Fruit fly (Drosophila melanogaster): ENCODE measurements around the gene Spase25.

The Spase25 gene

dm6 chrX:11528026-11528702, 43.1 kb downstream of the Spase25 start:
- TF ChIP-seq CTCF (optimal IDR thresholded peaks at IDR 0.05) (no peak), CG8478 (optimal IDR thresholded peaks at IDR 0.05) (no peak)

dm6 chrX:11531245-11531644, 46.2 kb downstream of the Spase25 start:
- no peak for TF ChIP-seq CTCF (optimal IDR thresholded peaks at IDR 0.05)
- TF ChIP-seq CG8478 (optimal IDR thresholded peaks at IDR 0.05), result no peak
